Fruit fly (Drosophila melanogaster) whole organism, prepupa: ENCODE measurements around the gene st.

ENCODE experiments used
- CG6163 ChIP-seq: fragments of 200-800 bp; sonication (Bioruptor generic); IDR thresholded peaks from 3 replicates; pipeline ENCODE4 v1.3.6; 2022; ENCODE audit warnings: missing biosample characterization, missing genetic modification characterization
- Gug ChIP-seq: fragments of 200-800 bp; sonication (Bioruptor generic); IDR thresholded peaks from 2 replicates; pipeline ENCODE4 v1.3.6; 2022; ENCODE audit warnings: missing biosample characterization, missing genetic modification characterization
- OdsH ChIP-seq: fragments of 200-800 bp; sonication (Bioruptor generic); optimal IDR thresholded peaks from 3 replicates; lab custom pipeline; 2016; ENCODE audit warnings: missing biosample characterization, missing genetic modification characterization
- Sox15 ChIP-seq: fragments of 200-800 bp; sonication (Bioruptor generic); optimal IDR thresholded peaks from 3 replicates; lab custom pipeline; 2016; ENCODE audit warnings: missing biosample characterization, missing genetic modification characterization
- fd85E ChIP-seq: fragments of 200-800 bp; sonication (Bioruptor generic); optimal IDR thresholded peaks from 3 replicates; lab custom pipeline; 2016; ENCODE audit warnings: missing biosample characterization, missing genetic modification characterization
- lz ChIP-seq: fragments of 200-800 bp; sonication (Bioruptor generic); optimal IDR thresholded peaks from 3 replicates; lab custom pipeline; 2016; ENCODE audit warnings: missing biosample characterization, missing genetic modification characterization

DNA sequence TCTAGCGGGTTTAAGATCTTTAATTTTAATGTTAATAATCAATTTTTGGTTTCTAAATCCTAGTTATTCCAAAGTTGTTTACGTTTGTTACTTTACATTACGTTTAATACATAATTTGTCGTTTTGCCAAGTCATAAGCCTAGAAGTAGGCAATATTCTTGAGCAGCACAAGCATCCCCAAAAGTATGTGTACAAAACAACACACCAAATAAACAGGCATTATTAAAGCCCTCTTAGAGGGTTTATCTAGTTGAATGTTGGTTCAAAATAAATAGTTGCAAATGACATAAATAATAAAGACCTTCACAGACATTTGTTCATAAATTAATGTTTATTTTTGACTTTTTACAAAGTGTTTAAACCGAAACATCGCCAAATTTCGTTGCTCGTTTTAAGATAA lies 27.4 kb upstream of the st start:
- no peak for TF ChIP-seq fd85E (GFP tag; lab: Kevin White, UChicago)
- no peak for TF ChIP-seq lz
- no peak for TF ChIP-seq CG6163 (GFP tag; lab: Robert Waterston, UW)
- no peak for TF ChIP-seq Sox15
- no peak for TF ChIP-seq OdsH (GFP tag; lab: Kevin White, UChicago)
- no peak for TF ChIP-seq Gug
